Fruit fly (Drosophila melanogaster) whole organism, prepupa: ENCODE data around the gene CG11583.

ENCODE experiments used
- CG31627 ChIP-seq: fragments of 200-800 bp; sonication (Bioruptor generic); optimal IDR thresholded peaks from 3 replicates; lab custom pipeline; 2016; ENCODE audit warnings: missing biosample characterization, missing genetic modification characterization
- CG6792 ChIP-seq: fragments of 200-800 bp; sonication (Bioruptor generic); optimal IDR thresholded peaks from 3 replicates; lab custom pipeline; 2016; ENCODE audit warnings: missing biosample characterization, missing genetic modification characterization
- achi ChIP-seq: fragments of 200-800 bp; sonication (Bioruptor generic); optimal IDR thresholded peaks from 3 replicates; lab custom pipeline; 2016; ENCODE audit warnings: missing biosample characterization, missing genetic modification characterization
- dsx ChIP-seq: fragments of 200-800 bp; optimal IDR thresholded peaks from 3 replicates; lab custom pipeline; 2019; ENCODE audit warnings: missing biosample characterization, mild to moderate bottlenecking, missing genetic modification characterization, moderate library complexity; ENCODE audit not compliant: poor library complexity, severe bottlenecking
- fd85E ChIP-seq: fragments of 200-800 bp; sonication (Bioruptor generic); optimal IDR thresholded peaks from 3 replicates; lab custom pipeline; 2016; ENCODE audit warnings: missing biosample characterization, missing genetic modification characterization

dm6 chr3L:4318677-4319580 lies 36.3 kb upstream of the CG11583 start, which contains the start of gene PMP34:
- TF ChIP-seq fd85E (GFP tag; lab: Kevin White, UChicago) (no peak), dsx (GFP tag; lab: Kevin White, UChicago) (peak; percentile 71), CG31627 (GFP tag; lab: Kevin White, UChicago) (no peak), CG6792 (no peak), achi (no peak)
